Fruit fly (Drosophila melanogaster) whole organism, embryonic: ENCODE measurements around the gene CLS.

Source experiments
- Atf3 ChIP-seq: fragments of 200-800 bp; sonication (Bioruptor generic); optimal IDR thresholded peaks from 3 replicates; lab custom pipeline; 2016; ENCODE audit warnings: missing biosample characterization, missing genetic modification characterization
- Atf6 ChIP-seq: fragments of 200-800 bp; sonication (Bioruptor generic); IDR thresholded peaks from 2 replicates; pipeline ENCODE4 v1.3.6; 2022; ENCODE audit warnings: missing biosample characterization, missing genetic modification characterization
- BEAF-32 ChIP-seq: fragments of 200-800 bp; sonication (Bioruptor generic); optimal IDR thresholded peaks from 3 replicates; lab custom pipeline; 2017; ENCODE audit warnings: missing biosample characterization, missing genetic modification characterization, mild to moderate bottlenecking, moderate library complexity, missing genetic modification reagents
- Bgb ChIP-seq: fragments of 200-800 bp; sonication (Bioruptor generic); IDR thresholded peaks from 2 replicates; pipeline ENCODE4 v1.3.6; 2022; ENCODE audit warnings: missing biosample characterization, missing genetic modification characterization; ENCODE audit not compliant: partially characterized antibody
- CG11247 ChIP-seq: fragments of 200-800 bp; sonication (Bioruptor generic); IDR thresholded peaks from 2 replicates; pipeline ENCODE4 v1.3.6; 2022; ENCODE audit warnings: missing biosample characterization, missing genetic modification characterization
- CG11695 ChIP-seq: fragments of 200-800 bp; sonication (Bioruptor generic); IDR thresholded peaks from 3 replicates; pipeline ENCODE4 v1.3.6; 2022; ENCODE audit warnings: missing biosample characterization, missing genetic modification characterization
- CG12219 ChIP-seq: fragments of 200-800 bp; sonication (Bioruptor generic); optimal IDR thresholded peaks from 3 replicates; lab custom pipeline; 2018; ENCODE audit warnings: missing biosample characterization, mild to moderate bottlenecking, missing genetic modification characterization
- CG1233 ChIP-seq: fragments of 200-800 bp; sonication (Bioruptor generic); optimal IDR thresholded peaks from 4 replicates; lab custom pipeline; 2018; ENCODE audit warnings: missing biosample characterization, mild to moderate bottlenecking, missing genetic modification characterization
- CG12659 ChIP-seq: fragments of 200-800 bp; sonication (Bioruptor generic); optimal IDR thresholded peaks from 3 replicates; lab custom pipeline; 2017; ENCODE audit warnings: mild to moderate bottlenecking, missing biosample characterization, missing genetic modification reagents, missing genetic modification characterization
- CG13287 ChIP-seq: fragments of 200-800 bp; sonication (Bioruptor generic); IDR thresholded peaks from 2 replicates; pipeline ENCODE4 v1.3.6; 2022; ENCODE audit warnings: missing biosample characterization, missing genetic modification characterization; ENCODE audit not compliant: partially characterized antibody
- CG13624 ChIP-seq: fragments of 200-800 bp; sonication (Bioruptor generic); optimal IDR thresholded peaks from 2 replicates; lab custom pipeline; 2016; ENCODE audit warnings: missing biosample characterization, missing genetic modification characterization
- CG14860 ChIP-seq: fragments of 200-800 bp; sonication (Bioruptor generic); IDR thresholded peaks from 3 replicates; pipeline ENCODE4 v1.3.6; 2022; ENCODE audit warnings: missing biosample characterization, missing genetic modification characterization; ENCODE audit not compliant: partially characterized antibody
- CG15011 ChIP-seq: fragments of 200-800 bp; sonication (Bioruptor generic); optimal IDR thresholded peaks from 3 replicates; lab custom pipeline; 2018; ENCODE audit warnings: missing biosample characterization, mild to moderate bottlenecking, missing genetic modification characterization
- CG15073 ChIP-seq: fragments of 200-800 bp; sonication (Bioruptor generic); optimal IDR thresholded peaks from 2 replicates; lab custom pipeline; 2016; ENCODE audit warnings: missing biosample characterization, missing genetic modification characterization
- CG16813 ChIP-seq: fragments of 200-800 bp; sonication (Bioruptor generic); IDR thresholded peaks from 3 replicates; pipeline ENCODE4 v1.3.6; 2022; ENCODE audit warnings: missing biosample characterization, missing genetic modification characterization; ENCODE audit not compliant: partially characterized antibody
- CG17186 ChIP-seq: fragments of 200-800 bp; sonication (Bioruptor generic); optimal IDR thresholded peaks from 3 replicates; lab custom pipeline; 2017; ENCODE audit warnings: missing biosample characterization, missing genetic modification reagents, missing genetic modification characterization
- CG31441 ChIP-seq: fragments of 200-800 bp; sonication (Bioruptor generic); IDR thresholded peaks from 2 replicates; pipeline ENCODE4 v1.3.6; 2022; ENCODE audit warnings: missing biosample characterization, missing genetic modification characterization
- CG32532 ChIP-seq: fragments of 200-800 bp; sonication (Bioruptor generic); IDR thresholded peaks from 2 replicates; pipeline ENCODE4 v1.3.6; 2022; ENCODE audit warnings: missing biosample characterization, missing genetic modification characterization
- CG4617 ChIP-seq: fragments of 200-800 bp; sonication (Bioruptor generic); optimal IDR thresholded peaks from 3 replicates; lab custom pipeline; 2016; ENCODE audit warnings: missing biosample characterization, missing genetic modification characterization, borderline replicate concordance
- CG5180 ChIP-seq: fragments of 200-800 bp; sonication (Bioruptor generic); optimal IDR thresholded peaks from 3 replicates; lab custom pipeline; 2017; ENCODE audit warnings: missing biosample characterization, missing genetic modification characterization, mild to moderate bottlenecking, moderate library complexity, missing genetic modification reagents
- CG7271 ChIP-seq: fragments of 200-800 bp; sonication (Bioruptor generic); optimal IDR thresholded peaks from 2 replicates; lab custom pipeline; 2018; ENCODE audit warnings: missing biosample characterization, mild to moderate bottlenecking, missing genetic modification characterization, moderate library complexity
- CHES-1-like ChIP-seq: fragments of 200-800 bp; sonication (Bioruptor generic); optimal IDR thresholded peaks from 2 replicates; lab custom pipeline; 2016; ENCODE audit warnings: missing biosample characterization, missing genetic modification characterization
- Dek ChIP-seq: fragments of 200-800 bp; sonication (Bioruptor generic); optimal IDR thresholded peaks from 3 replicates; lab custom pipeline; 2019; ENCODE audit warnings: missing biosample characterization, mild to moderate bottlenecking, missing genetic modification characterization, moderate library complexity
- Dref ChIP-seq: fragments of 200-800 bp; sonication (Bioruptor generic); IDR thresholded peaks from 2 replicates; pipeline ENCODE4 v1.3.6; 2022; ENCODE audit warnings: missing biosample characterization, missing genetic modification characterization
- Gsc ChIP-seq: fragments of 200-800 bp; sonication (Bioruptor generic); IDR thresholded peaks from 2 replicates; pipeline ENCODE4 v1.3.6; 2022; ENCODE audit warnings: missing biosample characterization, missing genetic modification characterization
- Hey ChIP-seq: fragments of 200-800 bp; sonication (Bioruptor generic); optimal IDR thresholded peaks from 3 replicates; lab custom pipeline; 2018; ENCODE audit warnings: missing biosample characterization, mild to moderate bottlenecking, missing genetic modification characterization
- MBD-R2 ChIP-seq: fragments of 200-800 bp; sonication (Bioruptor generic); IDR thresholded peaks from 2 replicates; pipeline ENCODE4 v1.3.6; 2022; ENCODE audit warnings: missing biosample characterization, missing genetic modification characterization
- Med ChIP-seq: fragments of 200-800 bp; sonication (Bioruptor generic); peaks from one replicate; lab custom pipeline; 2016; ENCODE audit warnings: missing biosample characterization, missing genetic modification characterization, mild to moderate bottlenecking, inconsistent platforms, moderate library complexity
- al ChIP-seq: fragments of 200-800 bp; sonication (Bioruptor generic); IDR thresholded peaks from 2 replicates; pipeline ENCODE4 v1.3.6; 2022; ENCODE audit warnings: missing biosample characterization, missing genetic modification characterization
- bab2 ChIP-seq: fragments of 200-800 bp; sonication (Bioruptor generic); optimal IDR thresholded peaks from 2 replicates; lab custom pipeline; 2016; ENCODE audit warnings: missing biosample characterization, missing genetic modification characterization
- bbx ChIP-seq: fragments of 200-800 bp; sonication (Bioruptor generic); IDR thresholded peaks from 2 replicates; pipeline ENCODE4 v1.3.6; 2022; ENCODE audit warnings: missing biosample characterization, missing genetic modification characterization; ENCODE audit not compliant: partially characterized antibody
- cg ChIP-seq: fragments of 200-800 bp; sonication (Bioruptor generic); optimal IDR thresholded peaks from 3 replicates; lab custom pipeline; 2019; ENCODE audit warnings: missing biosample characterization, mild to moderate bottlenecking, missing genetic modification characterization, moderate library complexity
- dmrt99B ChIP-seq: fragments of 200-800 bp; sonication (Bioruptor generic); optimal IDR thresholded peaks from 2 replicates; lab custom pipeline; 2018; ENCODE audit warnings: missing biosample characterization, mild to moderate bottlenecking, missing genetic modification characterization, moderate library complexity
- eve ChIP-seq, 2 experiments: fragments of >200 bp; optimal IDR thresholded peaks; 2 replicates each; lab custom pipeline; 2017; ENCODE audit warnings: missing biosample characterization in 2 of 2, missing genetic modification characterization in 2 of 2
- gsb ChIP-seq: fragments of 200-800 bp; sonication (Bioruptor generic); IDR thresholded peaks from 2 replicates; pipeline ENCODE4 v1.3.6; 2022; ENCODE audit warnings: missing biosample characterization, missing genetic modification characterization
- gsb-n ChIP-seq: fragments of 200-800 bp; sonication (Bioruptor generic); optimal IDR thresholded peaks from 3 replicates; lab custom pipeline; 2018; ENCODE audit warnings: missing biosample characterization, mild to moderate bottlenecking, missing genetic modification characterization
- lov ChIP-seq, 2 experiments: fragments of 200-800 bp in 1 of 2; fragments of >200 bp in 1 of 2; sonication (Bioruptor generic) in 1 of 2; IDR thresholded peaks in 1 of 2; optimal IDR thresholded peaks in 1 of 2; 2 replicates in 1 of 2; 3 replicates in 1 of 2; pipeline versions ENCODE4 v1.3.6 to Lab custom; 2017 to 2022; ENCODE audit warnings: missing biosample characterization in 1 of 2, missing genetic modification characterization in 1 of 2
- mam ChIP-seq: fragments of 200-800 bp; sonication (Bioruptor generic); optimal IDR thresholded peaks from 3 replicates; lab custom pipeline; 2016; ENCODE audit warnings: missing biosample characterization, missing genetic modification characterization
- pb ChIP-seq: fragments of 200-800 bp; sonication (Bioruptor generic); optimal IDR thresholded peaks from 3 replicates; lab custom pipeline; 2016; ENCODE audit warnings: missing biosample characterization, missing genetic modification characterization
- phol ChIP-seq: fragments of 200-800 bp; sonication (Bioruptor generic); optimal IDR thresholded peaks from 3 replicates; lab custom pipeline; 2018; ENCODE audit warnings: missing biosample characterization, mild to moderate bottlenecking, missing genetic modification characterization, moderate library complexity
- ro ChIP-seq: fragments of 200-800 bp; sonication (Bioruptor generic); IDR thresholded peaks from 2 replicates; pipeline ENCODE4 v1.3.6; 2022; ENCODE audit warnings: missing biosample characterization, missing genetic modification characterization
- row ChIP-seq: fragments of 200-800 bp; sonication (Bioruptor generic); IDR thresholded peaks from 3 replicates; pipeline ENCODE4 v1.3.6; 2022; ENCODE audit warnings: missing biosample characterization, missing genetic modification characterization
- sima ChIP-seq: fragments of 200-800 bp; sonication (Bioruptor generic); optimal IDR thresholded peaks from 2 replicates; lab custom pipeline; 2016; ENCODE audit warnings: missing biosample characterization, missing genetic modification characterization
- sna ChIP-seq: fragments of 200-800 bp; sonication (Bioruptor generic); IDR thresholded peaks from 2 replicates; pipeline ENCODE4 v1.3.6; 2022; ENCODE audit warnings: missing biosample characterization, missing genetic modification characterization; ENCODE audit not compliant: partially characterized antibody
- ssp ChIP-seq: fragments of 200-800 bp; sonication (Bioruptor generic); IDR thresholded peaks from 2 replicates; pipeline ENCODE4 v1.3.6; 2022; ENCODE audit warnings: missing biosample characterization, missing genetic modification characterization
- sug ChIP-seq: fragments of 200-800 bp; optimal IDR thresholded peaks from 2 replicates; lab custom pipeline; 2019; ENCODE audit warnings: missing biosample characterization, mild to moderate bottlenecking, missing genetic modification characterization, moderate library complexity
- toy ChIP-seq: fragments of 200-800 bp; sonication (Bioruptor generic); IDR thresholded peaks from 2 replicates; pipeline ENCODE4 v1.3.6; 2022; ENCODE audit warnings: missing biosample characterization, missing genetic modification characterization
- trem ChIP-seq: fragments of 200-800 bp; optimal IDR thresholded peaks from 3 replicates; lab custom pipeline; 2019; ENCODE audit warnings: missing biosample characterization, mild to moderate bottlenecking, missing genetic modification characterization, moderate library complexity
- yki ChIP-seq: fragments of >200 bp; optimal IDR thresholded peaks from 3 replicates; lab custom pipeline; 2018

CLS gene

dm6 chr3R:25686698-25687420, at the start of gene CLS (continued):
- TF ChIP-seq Atf6 (GFP tag; lab: Robert Waterston, UW) (no peak), Dek (tag; lab: Kevin White, UChicago) (no peak), Gsc (GFP tag; lab: Robert Waterston, UW) (no peak), CG15073 (GFP tag; lab: Kevin White, UChicago) (no peak), CG17186 (GFP tag; lab: Kevin White, UChicago) (peak; percentile 4), ssp (GFP tag; lab: Robert Waterston, UW) (no peak), cg (GFP tag; lab: Kevin White, UChicago) (no peak), gsb (GFP tag; lab: Robert Waterston, UW) (no peak), BEAF-32 (GFP tag; lab: Kevin White, UChicago) (peak; percentile 62), sima (GFP tag; lab: Kevin White, UChicago) (no peak), sug (tag; lab: Kevin White, UChicago) (peak; percentile 14), bab2 (GFP tag; lab: Kevin White, UChicago) (no peak), toy (GFP tag; lab: Robert Waterston, UW) (no peak), al (GFP tag; lab: Robert Waterston, UW) (no peak), mam (GFP tag; lab: Kevin White, UChicago) (no peak), sna (0 out of 2 replicates have a peak, but pooled peaks have one; percentile 25), yki (lab: Kevin White, UChicago) (no peak), CG4617 (peak; percentile 34), CG14860 (GFP tag; lab: Robert Waterston, UW) (peak; percentile 57; the same call in 2 of the 3 replicates), CG13624 (GFP tag; lab: Kevin White, UChicago) (no peak), CG31441 (GFP tag; lab: Robert Waterston, UW) (no peak), Hey (tag; lab: Kevin White, UChicago) (no peak), ro (GFP tag; lab: Robert Waterston, UW) (no peak), trem (peak; percentile 53), Atf3 (GFP tag; lab: Kevin White, UChicago) (no peak), gsb-n (tag; lab: Kevin White, UChicago) (no peak), Dref (GFP tag; lab: Robert Waterston, UW) (peak; percentile 84), eve (GFP tag; optimal IDR thresholded peaks at IDR 0.05; lab: Kevin White, UChicago) (no peak), dmrt99B (no peak), CG16813 (peak; percentile 56; the same call in 2 of the 3 replicates), CG11695 (GFP tag; lab: Robert Waterston, UW) (no peak), CG11247 (GFP tag; lab: Robert Waterston, UW) (no peak), CG1233 (GFP tag; lab: Kevin White, UChicago) (no peak), phol (tag; lab: Kevin White, UChicago) (peak; percentile 18), row (GFP tag; lab: Robert Waterston, UW) (no peak), CG13287 (GFP tag; lab: Robert Waterston, UW) (peak; percentile 74), MBD-R2 (GFP tag; lab: Robert Waterston, UW) (peak; percentile 66; the same call in 1 of the 2 replicates), CG15011 (GFP tag; lab: Kevin White, UChicago) (no peak), CG12219 (GFP tag; lab: Kevin White, UChicago) (no peak), bbx (GFP tag; lab: Robert Waterston, UW) (peak; percentile 67), CG7271 (tag; lab: Kevin White, UChicago) (no peak), CG32532 (GFP tag; lab: Robert Waterston, UW) (no peak), CG5180 (no peak), Bgb (GFP tag; lab: Robert Waterston, UW) (peak; percentile 64; the same call in 1 of the 2 replicates), CG12659 (GFP tag; lab: Kevin White, UChicago) (peak; percentile 30), Med (GFP tag; lab: Kevin White, UChicago) (peak; percentile 48), lov (optimal IDR thresholded peaks at IDR 0.05; lab: Kevin White, UChicago) (no peak), lov (GFP tag; IDR thresholded peaks at IDR 0.05; lab: Robert Waterston, UW) (no peak), pb (no peak), CHES-1-like (GFP tag; lab: Kevin White, UChicago) (no peak)
